Worm (Caenorhabditis elegans) whole organism, young adult: ENCODE results near the gene F20D6.5.

ENCODE experiments used
- egl-44 ChIP-seq: fragments of 200-800 bp; sonication (Bioruptor generic); IDR thresholded peaks from 2 replicates; pipeline ENCODE4 v1.3.6; 2022; ENCODE audit warnings: missing genetic modification reagents, missing genetic modification characterization, missing compliant biosample characterization
- unc-62 ChIP-seq: fragments of 150-350 bp; optimal IDR thresholded peaks from 2 replicates; lab custom pipeline; 2014; ENCODE audit warnings: missing biosample characterization, missing genetic modification reagents, missing genetic modification characterization

- no peak for TF ChIP-seq egl-44 (GFP tag; lab: Robert Waterston, UW)
- TF ChIP-seq unc-62: no peak
These were observed 52.1 kb downstream of the F20D6.5 start, which contains the start of gene K07C11.7 for ce11 chrV:8213868-8214267.
